Worm (Caenorhabditis elegans): ENCODE results near the gene Y49E10.27.

ce11 chrIII:12458970-12459369 lies 24.8 kb downstream of the Y49E10.27 start:
- TF ChIP-seq Y22D7AL.16 (tag; optimal IDR thresholded peaks at IDR 0.05) (no peak), T23F11.4 (GFP tag; optimal IDR thresholded peaks at IDR 0.05) (no peak), rnt-1 (tag; optimal IDR thresholded peaks at IDR 0.05) (no peak), ceh-6 (GFP tag; optimal IDR thresholded peaks at IDR 0.05) (no peak), ama-1 (optimal IDR thresholded peaks at IDR 0.05) (no peak), tbx-2 (tag; optimal IDR thresholded peaks at IDR 0.05) (no peak), fkh-10 (GFP tag; optimal IDR thresholded peaks at IDR 0.05) (no peak), eyg-1 (tag; optimal IDR thresholded peaks at IDR 0.05) (no peak), pag-3 (tag; optimal IDR thresholded peaks at IDR 0.05; ENCODE audit: borderline replicate concordance) (no peak), dve-1 (tag; optimal IDR thresholded peaks at IDR 0.05) (no peak), sox-4 (tag; optimal IDR thresholded peaks at IDR 0.05) (no peak), pha-4 (tag; optimal IDR thresholded peaks at IDR 0.05) (no peak), ceh-31 (tag; optimal IDR thresholded peaks at IDR 0.05) (no peak)
